Fruit fly (Drosophila melanogaster) whole organism, prepupa: ENCODE measurements around the gene Sr-CIV.

Source experiments
- Blimp-1 ChIP-seq: fragments of 200-800 bp; sonication (Bioruptor generic); optimal IDR thresholded peaks from 3 replicates; lab custom pipeline; 2017; ENCODE audit warnings: missing biosample characterization, missing genetic modification characterization, mild to moderate bottlenecking, moderate library complexity, missing genetic modification reagents
- CG11762 ChIP-seq: fragments of 200-800 bp; sonication (Bioruptor generic); optimal IDR thresholded peaks from 3 replicates; lab custom pipeline; 2016; ENCODE audit warnings: missing biosample characterization, missing genetic modification characterization; ENCODE audit not compliant: insufficient read depth
- CG15336 ChIP-seq: fragments of 200-800 bp; sonication (Bioruptor generic); IDR thresholded peaks from 2 replicates; pipeline ENCODE4 v1.3.6; 2022; ENCODE audit warnings: missing biosample characterization, missing genetic modification characterization
- CG16779 ChIP-seq: fragments of 200-800 bp; sonication (Bioruptor generic); optimal IDR thresholded peaks from 3 replicates; lab custom pipeline; 2017; ENCODE audit warnings: missing biosample characterization, mild to moderate bottlenecking, missing genetic modification characterization
- CG3032 ChIP-seq: fragments of 200-800 bp; optimal IDR thresholded peaks from 2 replicates; lab custom pipeline; 2019; ENCODE audit warnings: missing biosample characterization, mild to moderate bottlenecking, missing genetic modification characterization, moderate library complexity
- CG31627 ChIP-seq: fragments of 200-800 bp; sonication (Bioruptor generic); optimal IDR thresholded peaks from 3 replicates; lab custom pipeline; 2016; ENCODE audit warnings: missing biosample characterization, missing genetic modification characterization
- CG6163 ChIP-seq: fragments of 200-800 bp; sonication (Bioruptor generic); IDR thresholded peaks from 3 replicates; pipeline ENCODE4 v1.3.6; 2022; ENCODE audit warnings: missing biosample characterization, missing genetic modification characterization
- CG6276 ChIP-seq: fragments of 200-800 bp; sonication (Bioruptor generic); optimal IDR thresholded peaks from 2 replicates; lab custom pipeline; 2017; ENCODE audit warnings: missing biosample characterization, mild to moderate bottlenecking, missing genetic modification characterization
- CG8632 ChIP-seq: fragments of 200-800 bp; sonication (Bioruptor generic); optimal IDR thresholded peaks from 3 replicates; lab custom pipeline; 2016; ENCODE audit warnings: missing biosample characterization, missing genetic modification characterization
- Eip75B ChIP-seq: fragments of 200-800 bp; sonication (Bioruptor generic); optimal IDR thresholded peaks from 3 replicates; lab custom pipeline; 2016; ENCODE audit warnings: missing biosample characterization, missing genetic modification characterization
- Met ChIP-seq: fragments of 200-800 bp; sonication (Bioruptor generic); optimal IDR thresholded peaks from 3 replicates; lab custom pipeline; 2016; ENCODE audit warnings: missing biosample characterization, missing genetic modification characterization
- OdsH ChIP-seq: fragments of 200-800 bp; sonication (Bioruptor generic); optimal IDR thresholded peaks from 3 replicates; lab custom pipeline; 2016; ENCODE audit warnings: missing biosample characterization, missing genetic modification characterization
- Smox ChIP-seq: fragments of 200-800 bp; sonication (Bioruptor generic); optimal IDR thresholded peaks from 3 replicates; lab custom pipeline; 2016; ENCODE audit warnings: missing biosample characterization, missing genetic modification characterization
- Sox14 ChIP-seq: fragments of 200-800 bp; sonication (Bioruptor generic); optimal IDR thresholded peaks from 3 replicates; lab custom pipeline; 2016; ENCODE audit warnings: missing biosample characterization, missing genetic modification characterization
- Sox15 ChIP-seq: fragments of 200-800 bp; sonication (Bioruptor generic); optimal IDR thresholded peaks from 3 replicates; lab custom pipeline; 2016; ENCODE audit warnings: missing biosample characterization, missing genetic modification characterization
- achi ChIP-seq: fragments of 200-800 bp; sonication (Bioruptor generic); optimal IDR thresholded peaks from 3 replicates; lab custom pipeline; 2016; ENCODE audit warnings: missing biosample characterization, missing genetic modification characterization
- cyc ChIP-seq: fragments of 200-800 bp; sonication (Bioruptor generic); optimal IDR thresholded peaks from 3 replicates; lab custom pipeline; 2016; ENCODE audit warnings: missing biosample characterization, missing genetic modification characterization
- dac ChIP-seq: fragments of 200-800 bp; sonication (Bioruptor generic); optimal IDR thresholded peaks from 2 replicates; lab custom pipeline; 2017; ENCODE audit warnings: missing biosample characterization, mild to moderate bottlenecking, missing genetic modification characterization
- eg ChIP-seq: fragments of 200-800 bp; sonication (Bioruptor generic); IDR thresholded peaks from 3 replicates; pipeline ENCODE4 v1.3.6; 2022; ENCODE audit warnings: missing biosample characterization, missing genetic modification characterization
- fd59A ChIP-seq: fragments of 200-800 bp; sonication (Bioruptor generic); optimal IDR thresholded peaks from 2 replicates; lab custom pipeline; 2017; ENCODE audit warnings: missing biosample characterization, mild to moderate bottlenecking, missing genetic modification characterization, missing genetic modification reagents
- fd85E ChIP-seq: fragments of 200-800 bp; sonication (Bioruptor generic); optimal IDR thresholded peaks from 3 replicates; lab custom pipeline; 2016; ENCODE audit warnings: missing biosample characterization, missing genetic modification characterization
- fkh ChIP-seq: fragments of 200-800 bp; sonication (Bioruptor generic); optimal IDR thresholded peaks from 3 replicates; lab custom pipeline; 2017; ENCODE audit warnings: missing biosample characterization, mild to moderate bottlenecking, missing genetic modification characterization, moderate library complexity
- lz ChIP-seq: fragments of 200-800 bp; sonication (Bioruptor generic); optimal IDR thresholded peaks from 3 replicates; lab custom pipeline; 2016; ENCODE audit warnings: missing biosample characterization, missing genetic modification characterization
- net ChIP-seq: fragments of 200-800 bp; sonication (Bioruptor generic); optimal IDR thresholded peaks from 3 replicates; lab custom pipeline; 2016; ENCODE audit warnings: missing biosample characterization, missing genetic modification characterization
- salr ChIP-seq, 2 experiments: fragments of 200-800 bp; sonication (Bioruptor generic); optimal IDR thresholded peaks; 3 replicates each; lab custom pipeline; 2016 to 2018; ENCODE audit warnings: missing biosample characterization in 2 of 2, missing genetic modification characterization in 2 of 2, mild to moderate bottlenecking in 1 of 2
- svp ChIP-seq: fragments of 200-800 bp; sonication (Bioruptor generic); peaks from one replicate; lab custom pipeline; 2016; ENCODE audit warnings: missing biosample characterization, missing genetic modification characterization

Gene Sr-CIV

dm6 chr2L:3532973-3533525 lies 9.2 kb upstream of the Sr-CIV start (continued):
- peak; percentile 3 for TF ChIP-seq cyc
- TF ChIP-seq lz (GFP tag; lab: Kevin White, UChicago): peak; percentile 37

DNA sequence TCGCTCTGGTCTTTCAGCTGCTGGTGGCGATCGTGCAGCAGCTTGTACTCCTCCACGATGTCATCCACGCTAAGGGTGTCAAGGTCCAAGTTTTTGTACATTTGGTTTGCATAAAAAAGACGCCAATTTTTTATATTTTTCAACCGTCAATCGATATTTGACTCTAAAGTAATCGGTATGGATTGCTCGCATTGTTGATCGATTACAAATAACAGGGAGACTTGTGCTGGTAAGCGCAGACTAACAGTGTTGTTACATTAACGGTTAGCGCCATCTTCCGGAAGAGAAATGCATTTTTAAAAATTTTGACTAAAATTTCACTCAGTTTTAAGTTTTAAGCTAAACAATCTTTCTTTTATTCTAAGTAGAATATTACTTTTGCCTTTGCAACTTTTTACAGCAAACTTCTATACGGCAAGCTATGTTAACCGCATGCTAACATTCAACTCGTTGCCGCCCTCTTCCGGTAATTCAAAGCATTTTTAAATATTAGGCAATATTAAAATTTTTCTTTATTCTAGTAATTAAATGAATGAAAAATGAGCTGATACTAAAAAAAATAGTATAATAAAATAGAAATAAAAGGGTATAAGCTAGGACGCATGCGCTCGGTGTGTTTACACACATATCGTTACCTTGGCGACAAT lies 6.5 kb upstream of the Sr-CIV start, which contains the start of the genes Spindly and IFT57:
Spindly (minus strand) TSS at position 132 of the 647 bp plus-strand sequence.
IFT57 (plus strand) TSS at position 604 of the 647 bp plus-strand sequence.
- TF ChIP-seq dac (GFP tag; lab: Kevin White, UChicago) (no peak), net (GFP tag; lab: Kevin White, UChicago) (no peak), eg (GFP tag; lab: Robert Waterston, UW) (no peak), achi (GFP tag; lab: Kevin White, UChicago) (no peak), CG3032 (tag; lab: Kevin White, UChicago) (no peak), CG31627 (GFP tag; lab: Kevin White, UChicago) (no peak), Sox15 (GFP tag; lab: Kevin White, UChicago) (no peak), OdsH (no peak), Blimp-1 (no peak), Eip75B (GFP tag; lab: Kevin White, UChicago) (no peak), Met (GFP tag; lab: Kevin White, UChicago) (no peak), lz (GFP tag; lab: Kevin White, UChicago) (no peak), salr (GFP tag; optimal IDR thresholded peaks at IDR 0.05; lab: Kevin White, UChicago) (no peak), CG8632 (GFP tag; lab: Kevin White, UChicago) (no peak)

DNA sequence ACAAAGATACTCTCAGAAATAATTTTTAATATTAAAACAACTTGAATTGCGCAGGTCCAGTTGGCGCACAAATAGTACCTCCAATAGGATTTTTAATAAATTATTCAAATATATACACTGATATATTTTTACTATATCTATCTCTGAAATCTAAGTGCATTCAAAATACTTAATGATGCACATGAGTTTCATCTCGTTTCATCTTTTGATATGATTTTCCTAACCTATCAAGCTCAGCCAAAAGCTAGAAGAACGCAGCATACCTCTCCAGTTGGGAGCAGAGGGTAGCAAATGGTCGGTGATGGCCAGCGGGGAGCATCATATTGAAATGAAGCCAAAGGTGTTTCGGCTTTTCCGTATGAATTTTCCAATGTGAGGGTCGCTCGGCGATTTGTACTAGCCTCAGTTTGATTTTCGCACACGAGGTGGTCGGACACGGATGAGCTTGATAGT lies 899 bp upstream of the Sr-CIV start, which contains the start of gene CG8852:
CG8852 (plus strand) TSS at position 403 of the 453 bp plus-strand sequence.
- TF ChIP-seq CG6276 (GFP tag; lab: Kevin White, UChicago) (no peak), achi (GFP tag; lab: Kevin White, UChicago) (no peak), fd59A (GFP tag; lab: Kevin White, UChicago) (no peak), CG31627 (GFP tag; lab: Kevin White, UChicago) (no peak), lz (GFP tag; lab: Kevin White, UChicago) (no peak), CG3032 (tag; lab: Kevin White, UChicago) (no peak), fkh (GFP tag; lab: Kevin White, UChicago) (no peak), fd85E (GFP tag; lab: Kevin White, UChicago) (no peak), Blimp-1 (no peak)

- TF ChIP-seq CG15336 (no peak), lz (GFP tag; lab: Kevin White, UChicago) (no peak), cyc (no peak)
These were observed 4.3 kb downstream of the Sr-CIV start, which contains the start of the genes CG3213 and CG8851 for dm6 chr2L:3519551-3519950. TSS of gene CG3213 (minus strand) at chr2L:3519651. TSS of gene CG8851 (plus strand) at chr2L:3519677.

dm6 chr2L:3514569-3515191 lies 9.2 kb downstream of the Sr-CIV start, which contains the start of the genes LeuRS and CG17593:
TSS of gene LeuRS (minus strand) at chr2L:3514656.
TSS of gene CG17593 (plus strand) at chr2L:3514872.
- TF ChIP-seq svp (GFP tag; lab: Kevin White, UChicago) (peak; percentile 53), Smox (GFP tag; lab: Kevin White, UChicago) (no peak), CG8632 (GFP tag; lab: Kevin White, UChicago) (no peak)

DNA sequence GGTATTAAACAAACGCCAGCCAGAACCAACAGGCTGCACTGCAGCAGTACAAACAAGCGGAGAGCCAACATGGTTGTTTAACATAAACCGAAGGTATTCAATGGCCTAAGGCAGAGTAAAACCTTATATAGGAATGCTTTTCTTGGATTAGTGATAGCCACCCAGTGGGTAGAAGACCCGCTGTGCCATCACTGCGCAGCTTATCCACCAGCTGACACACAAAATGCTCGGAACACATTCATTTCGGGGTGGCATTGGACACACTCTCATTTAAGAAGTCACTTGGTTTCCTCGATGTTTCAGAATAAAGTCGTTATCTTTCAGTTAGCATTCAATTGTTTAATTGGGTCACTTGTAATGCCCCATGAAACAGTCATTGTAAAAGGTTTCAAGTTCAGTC lies 13.9 kb downstream of the Sr-CIV start, which contains the start of gene CG31954:
CG31954 (minus strand) TSS at position 101 of the 400 bp plus-strand sequence.
- TF ChIP-seq CG16779 (no peak), CG11762 (GFP tag; lab: Kevin White, UChicago) (no peak), Sox14 (no peak), achi (GFP tag; lab: Kevin White, UChicago) (no peak), CG6163 (GFP tag; lab: Robert Waterston, UW) (no peak), OdsH (no peak), svp (GFP tag; lab: Kevin White, UChicago) (no peak)
